Worm (Caenorhabditis elegans): ENCODE data around the gene F48E8.8.

F48E8.8 gene

DNA sequence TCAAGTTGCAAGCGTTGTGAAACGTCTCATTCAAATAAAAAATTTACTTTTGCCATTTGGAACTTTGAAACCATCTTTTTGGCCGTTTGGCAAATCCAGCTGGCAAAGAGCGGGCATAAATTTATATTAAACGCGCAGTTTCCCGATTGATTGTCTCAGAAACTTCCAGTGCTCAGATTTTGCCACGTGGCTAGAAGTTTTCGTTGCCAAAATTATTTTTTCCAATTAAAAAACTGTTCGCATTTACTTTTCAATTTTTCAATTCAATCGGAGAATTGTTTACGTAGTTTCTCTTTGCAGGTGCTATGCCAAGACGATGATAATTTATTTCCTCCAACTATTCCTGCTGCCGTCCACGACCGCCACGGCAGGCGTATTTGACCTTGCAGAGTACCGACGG lies 3.7 kb upstream of the F48E8.8 start, which contains the start of gene F48E8.4:
Gene F48E8.4, plus strand, starts transcription at position 301 of the 400 bp plus-strand sequence.
- no peak for TF ChIP-seq ceh-6 (GFP tag; optimal IDR thresholded peaks at IDR 0.05)
- no peak for TF ChIP-seq unc-42 (tag; optimal IDR thresholded peaks at IDR 0.05)
- no peak for TF ChIP-seq ceh-2 (tag; optimal IDR thresholded peaks at IDR 0.05)
- no peak for TF ChIP-seq ceh-48 (tag; optimal IDR thresholded peaks at IDR 0.05)

DNA sequence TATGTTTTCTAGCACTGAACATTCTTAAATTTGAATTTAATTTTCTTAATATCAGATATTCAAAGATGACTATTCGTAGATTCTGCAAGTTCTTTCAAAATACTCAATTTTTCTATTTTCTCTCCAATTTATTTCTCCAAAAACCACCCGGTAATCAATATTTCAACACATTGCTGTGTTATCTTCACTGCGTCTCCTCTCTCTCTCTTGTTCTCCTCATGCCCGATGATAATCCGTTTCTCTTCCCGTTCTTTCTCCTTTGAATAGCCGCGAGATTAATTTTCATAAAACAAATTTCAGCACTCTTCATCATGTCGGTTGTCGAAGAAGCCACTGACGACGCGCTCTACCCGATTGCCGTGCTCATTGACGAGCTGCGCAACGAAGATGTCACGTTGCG lies 818 bp upstream of the F48E8.8 start, which contains the start of gene paa-1:
Gene paa-1, plus strand, starts transcription at position 301 of the 400 bp plus-strand sequence.
- TF ChIP-seq hlh-6 (tag; optimal IDR thresholded peaks at IDR 0.05), result no peak
- TF ChIP-seq odd-2 (tag; optimal IDR thresholded peaks at IDR 0.05), result no peak
- TF ChIP-seq lim-6 (tag; optimal IDR thresholded peaks at IDR 0.05), result no peak
- no peak for TF ChIP-seq ceh-22 (tag; optimal IDR thresholded peaks at IDR 0.05)
- TF ChIP-seq eyg-1 (tag; optimal IDR thresholded peaks at IDR 0.05), result no peak
- no peak for TF ChIP-seq pat-9 (tag; optimal IDR thresholded peaks at IDR 0.05)
- TF ChIP-seq unc-3 (GFP tag; conservative IDR thresholded peaks at IDR 0.05), result no peak
- TF ChIP-seq unc-3 (tag; optimal IDR thresholded peaks at IDR 0.05), result no peak
- TF ChIP-seq ref-2 (tag; optimal IDR thresholded peaks at IDR 0.05), result no peak
- TF ChIP-seq hlh-13 (GFP tag; optimal IDR thresholded peaks at IDR 0.05), result no peak
- no peak for TF ChIP-seq nhr-232 (tag; optimal IDR thresholded peaks at IDR 0.05)
- no peak for TF ChIP-seq unc-86 (tag; optimal IDR thresholded peaks at IDR 0.05)
- TF ChIP-seq madf-2 (tag; optimal IDR thresholded peaks at IDR 0.05), result no peak
- no peak for TF ChIP-seq che-1 (tag; optimal IDR thresholded peaks at IDR 0.05)

DNA sequence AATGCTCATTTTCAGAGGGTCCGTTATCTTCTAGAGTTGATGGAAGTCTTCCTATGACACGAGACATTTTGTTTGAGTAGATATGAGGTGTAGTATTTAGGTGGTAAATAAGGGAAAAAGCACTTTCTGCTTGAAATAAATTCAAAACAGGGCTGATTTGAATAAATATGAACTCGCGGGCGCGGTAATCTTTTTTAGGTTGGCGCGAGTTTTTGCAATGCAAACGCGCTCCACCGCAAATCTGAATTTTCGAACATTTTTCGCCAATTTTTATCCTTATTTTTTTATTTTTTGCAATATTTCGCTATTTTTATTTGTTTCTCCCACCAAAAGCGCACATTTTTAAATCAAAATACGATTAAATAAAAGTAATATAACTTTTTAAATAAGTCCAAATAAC lies 1.4 kb downstream of the F48E8.8 start, which contains the start of gene skpt-1:
Gene skpt-1, minus strand, starts transcription at position 219 of the 400 bp plus-strand sequence.
- TF ChIP-seq unc-42 (tag; optimal IDR thresholded peaks at IDR 0.05) (peak; percentile 2), tbx-2 (tag; optimal IDR thresholded peaks at IDR 0.05) (peak; percentile 9), elt-2 (tag; optimal IDR thresholded peaks at IDR 0.05) (peak; percentile 4), nfya-1 (tag; optimal IDR thresholded peaks at IDR 0.05) (peak; percentile 8), unc-86 (tag; optimal IDR thresholded peaks at IDR 0.05) (no peak)

DNA sequence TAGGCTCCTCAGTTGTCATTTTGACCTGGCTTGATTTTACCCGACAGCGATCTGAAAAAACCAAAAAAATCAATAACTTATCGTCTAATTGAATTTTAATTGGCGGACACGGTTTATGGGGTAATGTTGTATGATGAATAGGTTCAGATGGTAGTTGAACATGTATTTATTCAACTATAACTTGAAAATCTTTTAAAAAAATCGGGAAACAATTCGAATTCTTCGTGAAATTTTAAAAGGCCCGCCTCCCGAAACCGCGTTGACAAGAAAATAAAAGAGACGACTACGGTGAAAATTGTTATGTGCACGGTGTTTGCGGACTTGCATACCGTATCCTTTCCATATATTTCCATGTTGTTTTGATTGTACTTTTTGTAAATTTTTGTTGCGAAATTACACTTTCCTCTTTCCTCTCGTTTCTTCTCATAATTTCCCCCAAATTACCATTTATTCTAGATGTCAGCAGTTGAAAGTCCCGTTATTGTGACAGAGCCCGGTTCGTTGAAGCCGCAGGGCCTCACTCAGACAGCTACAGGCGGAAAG lies 6.8 kb downstream of the F48E8.8 start, which contains the start of the genes T24G10.2 and disl-2:
Gene T24G10.2, minus strand, starts transcription at position 51 of the 543 bp plus-strand sequence.
Gene disl-2, plus strand, starts transcription at position 457 of the 543 bp plus-strand sequence.
- peak; percentile 30 for TF ChIP-seq ceh-31 (tag; optimal IDR thresholded peaks at IDR 0.05)
- no peak for TF ChIP-seq F13H6.1 (tag; optimal IDR thresholded peaks at IDR 0.05)
- peak; percentile 62 for TF ChIP-seq nfya-1 (tag; optimal IDR thresholded peaks at IDR 0.05)
- peak; percentile 4 for TF ChIP-seq ceh-18 (tag; optimal IDR thresholded peaks at IDR 0.05)
- TF ChIP-seq ceh-45 (GFP tag; IDR thresholded peaks at IDR 0.05), result no peak

DNA sequence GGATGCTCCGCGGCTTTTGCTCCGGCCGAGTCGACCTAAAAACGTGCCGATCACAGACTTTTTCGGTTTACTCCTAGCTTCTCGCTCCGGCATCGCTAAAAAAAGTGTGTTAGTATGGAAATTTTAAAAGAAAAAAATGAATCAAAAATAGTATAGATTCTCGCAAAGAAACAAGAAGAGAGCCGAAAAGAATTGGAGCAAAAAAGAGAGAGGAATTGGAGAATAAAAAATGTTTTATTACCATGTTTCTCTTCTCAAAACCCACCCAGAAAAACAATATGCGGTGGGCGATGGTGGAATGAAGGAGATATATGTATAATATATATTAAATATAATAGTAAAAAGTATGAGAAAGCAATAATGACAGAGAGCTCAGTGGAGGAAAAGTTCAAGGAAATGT lies 9.1 kb downstream of the F48E8.8 start, which contains the start of gene W03A5.6:
Gene W03A5.6, minus strand, starts transcription at position 101 of the 400 bp plus-strand sequence.
- TF ChIP-seq pat-9 (tag; optimal IDR thresholded peaks at IDR 0.05) (no peak), npax-4 (tag; optimal IDR thresholded peaks at IDR 0.05) (no peak), unc-3 (GFP tag; conservative IDR thresholded peaks at IDR 0.05) (no peak), unc-3 (tag; optimal IDR thresholded peaks at IDR 0.05) (no peak), pax-1 (tag; optimal IDR thresholded peaks at IDR 0.05) (no peak), ceh-30 (tag; optimal IDR thresholded peaks at IDR 0.05) (no peak), nfya-1 (tag; optimal IDR thresholded peaks at IDR 0.05) (no peak), pha-2 (tag; optimal IDR thresholded peaks at IDR 0.05) (no peak), ceh-22 (tag; optimal IDR thresholded peaks at IDR 0.05) (no peak), dmd-4 (tag; optimal IDR thresholded peaks at IDR 0.05; ENCODE audit: borderline replicate concordance) (no peak), C08G9.2 (tag; optimal IDR thresholded peaks at IDR 0.05) (no peak), K02D7.2 (tag; optimal IDR thresholded peaks at IDR 0.05) (no peak), sox-2 (GFP tag; IDR thresholded peaks at IDR 0.05) (no peak), pros-1 (tag; optimal IDR thresholded peaks at IDR 0.05) (no peak), tbx-7 (tag; optimal IDR thresholded peaks at IDR 0.05) (no peak), unc-42 (tag; optimal IDR thresholded peaks at IDR 0.05) (no peak), hlh-8 (tag; optimal IDR thresholded peaks at IDR 0.05) (no peak)

Measured in whole organism, late embryonic.